Worm (Caenorhabditis elegans) whole organism, young adult: ENCODE results near the gene F57G8.7.

Experiments used
- B0019.2 ChIP-seq: fragments of 200-800 bp; sonication (Bioruptor generic); conservative IDR thresholded peaks from 2 replicates; pipeline ENCODE4 v1.3.6; 2022; ENCODE audit warnings: missing genetic modification reagents, missing genetic modification characterization, missing compliant biosample characterization
- B0035.1 ChIP-seq: sonication (generic microtip); optimal IDR thresholded peaks from 2 replicates; lab custom pipeline; 2016; ENCODE audit warnings: missing genetic modification characterization, mild to moderate bottlenecking, missing compliant biosample characterization, missing genotype, missing genetic modification reagents
- F33H1.4 ChIP-seq: fragments of 200-800 bp; sonication (Bioruptor generic); IDR thresholded peaks from 2 replicates; pipeline ENCODE4 v1.3.6; 2022; ENCODE audit warnings: missing genetic modification reagents, missing genetic modification characterization, missing compliant biosample characterization
- F37B4.10 ChIP-seq: fragments of 200-800 bp; sonication (Bioruptor generic); IDR thresholded peaks from 2 replicates; pipeline ENCODE4 v1.3.6; 2022; ENCODE audit warnings: missing genetic modification characterization, missing compliant biosample characterization
- K11D2.4 ChIP-seq: fragments of 200-800 bp; sonication (Bioruptor generic); IDR thresholded peaks from 2 replicates; pipeline ENCODE4 v1.3.6; 2022; ENCODE audit warnings: missing genetic modification reagents, missing genetic modification characterization, missing compliant biosample characterization
- T07F8.4 ChIP-seq: sonication (generic microtip); optimal IDR thresholded peaks from 2 replicates; lab custom pipeline; 2016; ENCODE audit warnings: mild to moderate bottlenecking, missing genetic modification characterization, moderate library complexity, missing compliant biosample characterization
- T26A5.8 ChIP-seq: sonication (generic microtip); optimal IDR thresholded peaks from 2 replicates; lab custom pipeline; 2016; ENCODE audit warnings: missing genetic modification characterization, missing compliant biosample characterization
- Y53F4B.3 ChIP-seq: fragments of 200-800 bp; sonication (Bioruptor generic); IDR thresholded peaks from 2 replicates; pipeline ENCODE4 v1.3.6; 2022; ENCODE audit warnings: missing genetic modification reagents, missing genetic modification characterization, missing compliant biosample characterization
- Y53G8AR.9 ChIP-seq: fragments of 200-800 bp; sonication (Bioruptor generic); conservative IDR thresholded peaks from 2 replicates; pipeline ENCODE4 v1.3.6; 2022; ENCODE audit warnings: missing genetic modification reagents, missing genetic modification characterization, missing compliant biosample characterization
- Y56A3A.18 ChIP-seq: fragments of 200-800 bp; sonication (Bioruptor generic); IDR thresholded peaks from 2 replicates; pipeline ENCODE4 v1.3.6; 2022; ENCODE audit warnings: missing genetic modification reagents, missing genetic modification characterization, missing compliant biosample characterization
- aptf-2 ChIP-seq: fragments of 200-800 bp; sonication (Bioruptor generic); conservative IDR thresholded peaks from 2 replicates; pipeline ENCODE4 v1.3.6; 2022; ENCODE audit warnings: missing genetic modification reagents, missing genetic modification characterization, missing compliant biosample characterization
- bed-1 ChIP-seq: fragments of 200-800 bp; sonication (Bioruptor generic); IDR thresholded peaks from 2 replicates; pipeline ENCODE4 v1.3.6; 2022; ENCODE audit warnings: missing genetic modification reagents, missing genetic modification characterization, missing compliant biosample characterization
- bed-2 ChIP-seq: fragments of 200-800 bp; sonication (Bioruptor generic); IDR thresholded peaks from 2 replicates; pipeline ENCODE4 v1.3.6; 2022; ENCODE audit warnings: missing genetic modification reagents, missing genetic modification characterization, missing compliant biosample characterization
- ceh-100 ChIP-seq: fragments of 200-800 bp; sonication (Bioruptor generic); IDR thresholded peaks from 2 replicates; pipeline ENCODE4 v1.3.6; 2022; ENCODE audit warnings: missing genetic modification reagents, missing genetic modification characterization, missing compliant biosample characterization
- ceh-79 ChIP-seq: sonication (generic microtip); optimal IDR thresholded peaks from 2 replicates; lab custom pipeline; 2017; ENCODE audit warnings: mild to moderate bottlenecking, missing genetic modification characterization, missing compliant biosample characterization
- dpl-1 ChIP-seq: fragments of 150-350 bp; optimal IDR thresholded peaks from 2 replicates; lab custom pipeline; 2014; ENCODE audit warnings: missing biosample characterization, missing genetic modification reagents, missing genetic modification characterization
- egrh-3 ChIP-seq: fragments of 200-800 bp; sonication (Bioruptor generic); IDR thresholded peaks from 2 replicates; pipeline ENCODE4 v1.3.6; 2022; ENCODE audit warnings: missing genetic modification reagents, missing genetic modification characterization, missing compliant biosample characterization
- ets-4 ChIP-seq: fragments of 200-800 bp; sonication (Bioruptor generic); optimal IDR thresholded peaks from 2 replicates; lab custom pipeline; 2018; ENCODE audit warnings: mild to moderate bottlenecking, missing genetic modification characterization, missing compliant biosample characterization
- fkh-3 ChIP-seq: sonication (generic microtip); optimal IDR thresholded peaks from 2 replicates; lab custom pipeline; 2016; ENCODE audit warnings: mild to moderate bottlenecking, missing genetic modification characterization, missing compliant biosample characterization
- gei-17 ChIP-seq: fragments of 200-800 bp; sonication (Bioruptor generic); optimal IDR thresholded peaks from 2 replicates; lab custom pipeline; 2018; ENCODE audit warnings: mild to moderate bottlenecking, missing genetic modification characterization, missing compliant biosample characterization
- hlh-12 ChIP-seq: sonication (generic microtip); optimal IDR thresholded peaks from 2 replicates; lab custom pipeline; 2016; ENCODE audit warnings: missing genetic modification characterization, missing compliant biosample characterization
- hlh-26 ChIP-seq: fragments of 200-800 bp; sonication (Bioruptor generic); conservative IDR thresholded peaks from 2 replicates; pipeline ENCODE4 v1.3.6; 2022; ENCODE audit warnings: missing genetic modification reagents, missing genetic modification characterization, missing compliant biosample characterization
- hmg-20 ChIP-seq: fragments of 200-800 bp; sonication (Bioruptor generic); IDR thresholded peaks from 2 replicates; pipeline ENCODE4 v1.3.6; 2022; ENCODE audit warnings: missing genetic modification reagents, missing genetic modification characterization, missing compliant biosample characterization
- hsf-1 ChIP-seq: fragments of 200-800 bp; sonication (Bioruptor generic); IDR thresholded peaks from 2 replicates; pipeline ENCODE4 v1.3.6; 2022; ENCODE audit warnings: missing genetic modification reagents, missing genetic modification characterization, missing compliant biosample characterization
- let-607 ChIP-seq, 2 experiments: fragments of 200-800 bp in 1 of 2; sonication (Bioruptor generic) in 1 of 2; sonication (generic microtip) in 1 of 2; optimal IDR thresholded peaks; 2 replicates each; lab custom pipeline; 2016 to 2018; ENCODE audit warnings: mild to moderate bottlenecking in 2 of 2, missing compliant biosample characterization in 2 of 2, missing genetic modification characterization in 2 of 2, moderate library complexity in 2 of 2, missing genotype in 1 of 2
- lin-40 ChIP-seq: sonication (generic microtip); optimal IDR thresholded peaks from 2 replicates; lab custom pipeline; 2016; ENCODE audit warnings: missing genetic modification characterization, mild to moderate bottlenecking, missing compliant biosample characterization, missing genotype, missing genetic modification reagents
- lsl-1 ChIP-seq: fragments of 200-800 bp; sonication (Bioruptor generic); optimal IDR thresholded peaks from 2 replicates; lab custom pipeline; 2018; ENCODE audit warnings: mild to moderate bottlenecking, missing genetic modification characterization, moderate library complexity, missing compliant biosample characterization
- madf-10 ChIP-seq: sonication (generic microtip); optimal IDR thresholded peaks from 2 replicates; lab custom pipeline; 2016; ENCODE audit warnings: mild to moderate bottlenecking, missing genetic modification characterization, missing compliant biosample characterization
- madf-3 ChIP-seq: fragments of 200-800 bp; sonication (Bioruptor generic); IDR thresholded peaks from 2 replicates; pipeline ENCODE4 v1.3.6; 2022; ENCODE audit warnings: missing genetic modification reagents, missing genetic modification characterization, missing compliant biosample characterization
- mel-28 ChIP-seq: sonication (generic microtip); optimal IDR thresholded peaks from 2 replicates; lab custom pipeline; 2016; ENCODE audit warnings: borderline replicate concordance, mild to moderate bottlenecking, missing genetic modification characterization, missing compliant biosample characterization
- nfya-2 ChIP-seq: fragments of 200-800 bp; sonication (Bioruptor generic); IDR thresholded peaks from 2 replicates; pipeline ENCODE4 v1.3.6; 2022; ENCODE audit warnings: missing genetic modification reagents, missing genetic modification characterization, missing compliant biosample characterization
- nhr-27 ChIP-seq: fragments of 200-800 bp; sonication (Bioruptor generic); optimal IDR thresholded peaks from 2 replicates; lab custom pipeline; 2018; ENCODE audit warnings: mild to moderate bottlenecking, missing genetic modification characterization, moderate library complexity, missing compliant biosample characterization
- pbrm-1 ChIP-seq: fragments of 200-800 bp; sonication (Bioruptor generic); IDR thresholded peaks from 2 replicates; pipeline ENCODE4 v1.3.6; 2022; ENCODE audit warnings: missing genetic modification reagents, missing genetic modification characterization, missing compliant biosample characterization
- pha-4 ChIP-seq: fragments of 150-350 bp; sonication (generic microtip); optimal IDR thresholded peaks from 2 replicates; lab custom pipeline; 2014; ENCODE audit warnings: missing biosample characterization, missing genetic modification reagents, missing genetic modification characterization
- sdz-38 ChIP-seq: sonication (generic microtip); optimal IDR thresholded peaks from 2 replicates; lab custom pipeline; 2016; ENCODE audit warnings: missing genotype, missing genetic modification characterization, missing compliant biosample characterization
- sea-2 ChIP-seq: fragments of 200-800 bp; sonication (Bioruptor generic); IDR thresholded peaks from 2 replicates; pipeline ENCODE4 v1.3.6; 2022; ENCODE audit warnings: missing genetic modification characterization, missing compliant biosample characterization
- snpc-1.1 ChIP-seq: sonication (generic microtip); optimal IDR thresholded peaks from 2 replicates; lab custom pipeline; 2017; ENCODE audit warnings: missing genetic modification characterization, mild to moderate bottlenecking, missing compliant biosample characterization, antibody characterized with exemption, moderate library complexity, missing genotype, missing genetic modification reagents; ENCODE audit not compliant: insufficient read depth
- snpc-1.3 ChIP-seq: sonication (generic microtip); optimal IDR thresholded peaks from 2 replicates; lab custom pipeline; 2017; ENCODE audit warnings: missing genetic modification characterization, mild to moderate bottlenecking, missing compliant biosample characterization, antibody characterized with exemption, moderate library complexity, missing genotype, missing genetic modification reagents; ENCODE audit not compliant: insufficient read depth
- snpc-4 ChIP-seq, 5 experiments: fragments of 150-350 bp in 1 of 5; sonication (generic microtip) in 4 of 5; optimal IDR thresholded peaks; 2 replicates each; lab custom pipeline; 2014 to 2018; ENCODE audit warnings: missing genetic modification characterization in 5 of 5, missing biosample characterization in 3 of 5, antibody characterized with exemption in 2 of 5, mild to moderate bottlenecking in 2 of 5, missing compliant biosample characterization in 2 of 5, missing genotype in 2 of 5, moderate library complexity in 2 of 5, missing genetic modification reagents in 1 of 5
- sptf-2 ChIP-seq: fragments of 200-800 bp; sonication (Bioruptor generic); optimal IDR thresholded peaks from 2 replicates; lab custom pipeline; 2018; ENCODE audit warnings: mild to moderate bottlenecking, missing genetic modification characterization, missing compliant biosample characterization
- tbp1 ChIP-seq: fragments of 200-800 bp; sonication (Bioruptor generic); optimal IDR thresholded peaks from 2 replicates; lab custom pipeline; 2018; ENCODE audit warnings: mild to moderate bottlenecking, missing genetic modification characterization, missing compliant biosample characterization
- tbx-9 ChIP-seq: sonication (generic microtip); optimal IDR thresholded peaks from 2 replicates; lab custom pipeline; 2016; ENCODE audit warnings: borderline replicate concordance, missing genetic modification characterization, inconsistent platforms, missing compliant biosample characterization
- tlf-1 ChIP-seq: fragments of 200-800 bp; sonication (Bioruptor generic); optimal IDR thresholded peaks from 2 replicates; lab custom pipeline; 2018; ENCODE audit warnings: mild to moderate bottlenecking, missing genetic modification characterization, missing compliant biosample characterization
- unc-130 ChIP-seq: sonication (generic microtip); optimal IDR thresholded peaks from 2 replicates; lab custom pipeline; 2016; ENCODE audit warnings: missing genetic modification reagents, missing genetic modification characterization, missing compliant biosample characterization
- unc-62 ChIP-seq: fragments of 150-350 bp; optimal IDR thresholded peaks from 2 replicates; lab custom pipeline; 2014; ENCODE audit warnings: missing biosample characterization, missing genetic modification reagents, missing genetic modification characterization
- ztf-28 ChIP-seq: fragments of 200-800 bp; sonication (Bioruptor generic); IDR thresholded peaks from 2 replicates; pipeline ENCODE4 v1.3.6; 2022; ENCODE audit warnings: missing genetic modification reagents, missing genetic modification characterization, missing compliant biosample characterization
- ztf-3 ChIP-seq: fragments of 200-800 bp; sonication (Bioruptor generic); optimal IDR thresholded peaks from 2 replicates; lab custom pipeline; 2018; ENCODE audit warnings: mild to moderate bottlenecking, missing genetic modification characterization, missing compliant biosample characterization

F57G8.7 gene

DNA sequence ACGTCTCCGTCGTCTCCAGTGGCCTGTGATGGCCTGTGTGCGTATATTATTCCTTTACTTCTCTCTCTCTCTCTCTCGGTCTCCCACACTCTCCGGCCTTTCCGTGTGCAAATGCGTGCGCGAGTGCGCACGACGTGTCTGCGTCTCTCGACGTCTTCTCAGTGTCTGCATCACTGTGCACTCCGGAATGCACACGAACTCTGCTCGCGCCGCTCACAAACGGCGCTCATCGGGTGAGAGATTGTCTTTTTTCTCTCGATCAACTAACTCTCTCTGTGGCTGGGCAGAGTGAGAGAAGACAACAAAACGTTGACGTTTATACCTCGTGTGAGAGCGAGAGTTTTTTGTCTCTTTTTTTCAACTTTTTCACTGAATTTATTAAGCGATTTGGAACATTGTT lies 27.0 kb downstream of the F57G8.7 start (continued):
- TF ChIP-seq tbp1 (GFP tag; lab: Kevin White, UChicago) (peak; percentile 66), lin-40 (tag; lab: Kevin White, UChicago) (peak; percentile 90), madf-3 (GFP tag; lab: Robert Waterston, UW) (0 out of 2 replicates have a peak, but pooled peaks have one; percentile 23), let-607 (tag; optimal IDR thresholded peaks at IDR 0.05; lab: Kevin White, UChicago) (peak in 1 of 2 experiments; percentile 39), F33H1.4 (GFP tag; lab: Robert Waterston, UW) (no peak; the same call in 1 of the 2 replicates), lsl-1 (GFP tag; lab: Kevin White, UChicago) (no peak), ceh-79 (tag; lab: Kevin White, UChicago) (no peak), hlh-12 (tag; lab: Kevin White, UChicago) (no peak), B0019.2 (GFP tag; lab: Robert Waterston, UW) (no peak), Y53F4B.3 (GFP tag; lab: Robert Waterston, UW) (no peak), aptf-2 (GFP tag; lab: Robert Waterston, UW) (no peak), pbrm-1 (peak; percentile 77), snpc-1.1 (tag; lab: Kevin White, UChicago) (no peak), pha-4 (tag; lab: Kevin White, UChicago) (no peak), bed-1 (GFP tag; lab: Robert Waterston, UW) (no peak), T26A5.8 (tag; lab: Kevin White, UChicago) (no peak), snpc-1.3 (no peak), gei-17 (GFP tag; lab: Kevin White, UChicago) (peak; percentile 77), egrh-3 (GFP tag; lab: Robert Waterston, UW) (peak; percentile 75), hsf-1 (no peak), tbx-9 (tag; lab: Kevin White, UChicago) (no peak), ceh-100 (GFP tag; lab: Robert Waterston, UW) (0 out of 2 replicates have a peak, but pooled peaks have one; percentile 9), F37B4.10 (GFP tag; lab: Robert Waterston, UW) (no peak), Y53G8AR.9 (GFP tag; lab: Robert Waterston, UW) (peak; percentile 81), sdz-38 (no peak), B0035.1 (tag; lab: Kevin White, UChicago) (peak; percentile 28), sea-2 (GFP tag; lab: Robert Waterston, UW) (no peak), sptf-2 (GFP tag; lab: Kevin White, UChicago) (peak; percentile 41), nhr-27 (peak; percentile 14), K11D2.4 (GFP tag; lab: Robert Waterston, UW) (peak; percentile 88), fkh-3 (tag; lab: Kevin White, UChicago) (no peak), Y56A3A.18 (GFP tag; lab: Robert Waterston, UW) (peak; percentile 86), ztf-28 (GFP tag; lab: Robert Waterston, UW) (no peak), unc-62 (no peak), unc-130 (no peak), snpc-4 (GFP tag; optimal IDR thresholded peaks at IDR 0.05; lab: Kevin White, UChicago) (no peak), snpc-4 (tag; optimal IDR thresholded peaks at IDR 0.05; lab: Kevin White, UChicago) (peak; percentile 42 to 82 (median 68)), hlh-26 (no peak), dpl-1 (no peak), ets-4 (GFP tag; lab: Kevin White, UChicago) (peak; percentile 72), T07F8.4 (tag; lab: Kevin White, UChicago) (no peak), hmg-20 (GFP tag; lab: Robert Waterston, UW) (peak; percentile 43; the same call in 1 of the 2 replicates), bed-2 (0 out of 2 replicates have a peak, but pooled peaks have one; percentile 36), madf-10 (tag; lab: Kevin White, UChicago) (peak; percentile 81), ztf-3 (peak; percentile 23), tlf-1 (GFP tag; lab: Kevin White, UChicago) (peak; percentile 78), mel-28 (peak; percentile 43), nfya-2 (GFP tag; lab: Robert Waterston, UW) (no peak)
